Worm (Caenorhabditis elegans) whole organism, L1 larva: ENCODE results near the gene cbp-2.

Experiments used
- efl-3 ChIP-seq: fragments of 200-800 bp; sonication (Bioruptor generic); optimal IDR thresholded peaks from 2 replicates; lab custom pipeline; 2018; ENCODE audit warnings: mild to moderate bottlenecking, missing genetic modification characterization, missing compliant biosample characterization
- mep-1 ChIP-seq: fragments of 150-350 bp; optimal IDR thresholded peaks from 2 replicates; lab custom pipeline; 2014; ENCODE audit warnings: missing biosample characterization, missing genetic modification characterization
- nhr-28 ChIP-seq: fragments of 150-350 bp; optimal IDR thresholded peaks from 2 replicates; lab custom pipeline; 2014; ENCODE audit warnings: missing biosample characterization, missing genetic modification characterization
- nhr-77 ChIP-seq: fragments of 150-350 bp; optimal IDR thresholded peaks from 2 replicates; lab custom pipeline; 2014; ENCODE audit warnings: missing biosample characterization, missing genetic modification characterization
- snu-23 ChIP-seq: sonication (generic microtip); optimal IDR thresholded peaks from 2 replicates; lab custom pipeline; 2016; ENCODE audit warnings: missing genetic modification characterization, missing compliant biosample characterization
- unc-62 ChIP-seq: fragments of 150-350 bp; optimal IDR thresholded peaks from 2 replicates; lab custom pipeline; 2014; ENCODE audit warnings: missing biosample characterization, missing genetic modification reagents, missing genetic modification characterization
- xbp-1 ChIP-seq: sonication (generic microtip); optimal IDR thresholded peaks from 2 replicates; lab custom pipeline; 2016; ENCODE audit warnings: missing genetic modification characterization, missing compliant biosample characterization
- zag-1 ChIP-seq: fragments of 150-350 bp; optimal IDR thresholded peaks from 2 replicates; lab custom pipeline; 2014; ENCODE audit warnings: missing biosample characterization, missing genetic modification characterization

DNA sequence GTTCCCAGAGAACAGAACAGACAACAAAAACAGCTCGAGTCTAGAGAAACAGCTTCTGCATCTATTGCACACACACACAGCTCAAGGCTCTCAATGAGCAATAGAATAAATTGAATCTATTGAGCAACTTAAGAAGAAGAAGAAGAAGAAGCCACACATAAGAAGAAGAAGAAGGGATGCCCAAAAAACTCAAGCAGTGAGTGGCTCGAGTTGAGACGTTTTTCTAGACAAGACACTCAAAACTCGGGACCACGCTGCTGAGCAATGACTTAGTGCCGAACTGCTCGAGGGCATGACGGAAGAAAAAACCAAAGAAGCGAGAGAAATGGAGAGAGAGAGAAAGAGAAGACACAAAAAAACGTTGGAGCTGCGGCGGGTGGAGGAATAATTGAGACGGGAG is 17.7 kb upstream of the cbp-2 start:
- TF ChIP-seq unc-62 (GFP tag; lab: Kevin White, UChicago) = no peak
- no peak for TF ChIP-seq efl-3 (GFP tag; lab: Kevin White, UChicago)
- no peak for TF ChIP-seq nhr-28
- TF ChIP-seq snu-23 (GFP tag; lab: Kevin White, UChicago) = no peak
- no peak for TF ChIP-seq xbp-1 (tag; lab: Kevin White, UChicago)
- TF ChIP-seq zag-1 = no peak
- TF ChIP-seq nhr-77 (tag; lab: Kevin White, UChicago) = no peak
- no peak for TF ChIP-seq mep-1 (tag; lab: Kevin White, UChicago)
